Fruit fly (Drosophila melanogaster): Measurements from ENCODE around the gene CG15399.
A peak's percentile ranks its signal among the peaks of the same experiment; 100 is the strongest.

Gene CG15399

DNA sequence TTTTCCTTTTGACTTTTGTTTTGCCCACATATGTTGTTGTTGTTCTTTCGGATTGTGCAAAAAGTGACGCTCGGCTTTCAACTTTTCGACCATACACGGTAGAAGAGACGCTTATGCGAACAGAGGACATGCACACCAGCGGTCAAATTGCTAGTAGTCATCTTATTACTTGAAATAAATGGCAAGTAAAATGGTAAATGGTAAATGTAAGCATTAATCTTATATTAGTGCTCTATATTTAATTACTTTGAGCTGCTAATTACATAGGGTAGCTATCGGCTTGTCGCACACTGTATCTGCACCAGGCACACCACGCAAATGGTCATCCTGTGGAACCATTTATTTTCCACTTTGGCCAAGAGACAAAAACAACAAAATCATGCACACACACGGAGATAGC, 50.3 kb downstream of the CG15399 start:
- no peak for TF ChIP-seq gcm (GFP tag; optimal IDR thresholded peaks at IDR 0.05)
- TF ChIP-seq ftz-f1 (GFP tag; optimal IDR thresholded peaks at IDR 0.05) = no peak
- TF ChIP-seq fd96Cb (tag; optimal IDR thresholded peaks at IDR 0.05) = peak; percentile 17
- TF ChIP-seq CG2875 (GFP tag; optimal IDR thresholded peaks at IDR 0.05) = no peak
- TF ChIP-seq sim (GFP tag; IDR thresholded peaks at IDR 0.05) = no peak
- no peak for TF ChIP-seq Lpt (GFP tag; optimal IDR thresholded peaks at IDR 0.05)
- TF ChIP-seq CG12071 (GFP tag; optimal IDR thresholded peaks at IDR 0.05) = no peak
- TF ChIP-seq Ets97D (GFP tag; optimal IDR thresholded peaks at IDR 0.05) = no peak
- TF ChIP-seq lilli (GFP tag; optimal IDR thresholded peaks at IDR 0.05) = no peak
- peak; percentile 52; the same call in 1 of the 2 replicates for TF ChIP-seq slbo (GFP tag; IDR thresholded peaks at IDR 0.05)
- no peak for TF ChIP-seq kni (GFP tag; optimal IDR thresholded peaks at IDR 0.05)
- no peak for TF ChIP-seq CG14710 (tag; optimal IDR thresholded peaks at IDR 0.05)
- TF ChIP-seq CG4707 (GFP tag; optimal IDR thresholded peaks at IDR 0.05) = no peak
- 0 out of 3 replicates have a peak, but pooled peaks have one; percentile 15 for TF ChIP-seq CG3726 (GFP tag; IDR thresholded peaks at IDR 0.05)
- TF ChIP-seq CG11398 (GFP tag; optimal IDR thresholded peaks at IDR 0.05) = no peak
- TF ChIP-seq Elba2 (GFP tag; optimal IDR thresholded peaks at IDR 0.05) = no peak
- TF ChIP-seq CG8089 (GFP tag; optimal IDR thresholded peaks at IDR 0.05) = no peak
- no peak for TF ChIP-seq CG4820 (GFP tag; optimal IDR thresholded peaks at IDR 0.05)
- no peak for TF ChIP-seq caup (GFP tag; optimal IDR thresholded peaks at IDR 0.05; ENCODE audit: severe bottlenecking)
- no peak for TF ChIP-seq chm (GFP tag; IDR thresholded peaks at IDR 0.05)
- no peak for TF ChIP-seq D19A (tag; optimal IDR thresholded peaks at IDR 0.05)
- no peak for TF ChIP-seq peb (GFP tag; IDR thresholded peaks at IDR 0.05)
- TF ChIP-seq Atf3 (GFP tag; optimal IDR thresholded peaks at IDR 0.05) = no peak
- TF ChIP-seq CG1832 (GFP tag; optimal IDR thresholded peaks at IDR 0.05) = no peak
- TF ChIP-seq CG34422 (GFP tag; IDR thresholded peaks at IDR 0.05) = no peak
- TF ChIP-seq luna (GFP tag; optimal IDR thresholded peaks at IDR 0.05) = no peak
- TF ChIP-seq B-H2 (GFP tag; optimal IDR thresholded peaks at IDR 0.05) = no peak
- TF ChIP-seq Lim3 (GFP tag; IDR thresholded peaks at IDR 0.05) = no peak
- TF ChIP-seq phol (tag; optimal IDR thresholded peaks at IDR 0.05) = no peak
- TF ChIP-seq CG6813 (GFP tag; optimal IDR thresholded peaks at IDR 0.05) = no peak
- peak; percentile 30 for TF ChIP-seq Fer3 (tag; optimal IDR thresholded peaks at IDR 0.05)
- 0 out of 3 replicates have a peak, but pooled peaks have one; percentile 21 for TF ChIP-seq ase (GFP tag; IDR thresholded peaks at IDR 0.05)
- no peak for TF ChIP-seq Scr (GFP tag; IDR thresholded peaks at IDR 0.05; ENCODE audit: partially characterized antibody)
- TF ChIP-seq CG30020 (tag; optimal IDR thresholded peaks at IDR 0.05) = no peak
- 0 out of 2 replicates have a peak, but pooled peaks have one; percentile 17 for TF ChIP-seq HLH3B (GFP tag; IDR thresholded peaks at IDR 0.05)
- TF ChIP-seq kah (GFP tag; optimal IDR thresholded peaks at IDR 0.05) = no peak
- no peak for TF ChIP-seq CG9437 (GFP tag; optimal IDR thresholded peaks at IDR 0.05)
- no peak for TF ChIP-seq CG14860 (GFP tag; IDR thresholded peaks at IDR 0.05; ENCODE audit: partially characterized antibody)
- no peak for TF ChIP-seq gce (GFP tag; IDR thresholded peaks at IDR 0.05)
- no peak for TF ChIP-seq CG10959 (GFP tag; IDR thresholded peaks at IDR 0.05)
- no peak for TF ChIP-seq CG43689 (GFP tag; IDR thresholded peaks at IDR 0.05)
- no peak for TF ChIP-seq HLH54F (GFP tag; optimal IDR thresholded peaks at IDR 0.05)
- TF ChIP-seq CG6791 (GFP tag; IDR thresholded peaks at IDR 0.05; ENCODE audit: partially characterized antibody) = no peak
- no peak for TF ChIP-seq CG1602 (GFP tag; optimal IDR thresholded peaks at IDR 0.05)
- peak; percentile 38 for TF ChIP-seq CG2678 (tag; optimal IDR thresholded peaks at IDR 0.05)
- TF ChIP-seq Dref (GFP tag; IDR thresholded peaks at IDR 0.05) = no peak
- TF ChIP-seq CG5245 (GFP tag; optimal IDR thresholded peaks at IDR 0.05) = no peak
- TF ChIP-seq Sry-β (GFP tag; optimal IDR thresholded peaks at IDR 0.05) = no peak
- no peak for TF ChIP-seq Vsx1 (GFP tag; optimal IDR thresholded peaks at IDR 0.05)
- TF ChIP-seq ato (GFP tag; IDR thresholded peaks at IDR 0.05; ENCODE audit: partially characterized antibody) = no peak
- TF ChIP-seq lmd (GFP tag; IDR thresholded peaks at IDR 0.05) = peak; percentile 40

All from whole organism, embryonic.